Worm (Caenorhabditis elegans) whole organism, young adult: ENCODE results near the gene Y43F8B.13.

Source experiments
- D2030.7 ChIP-seq: fragments of 200-800 bp; sonication (Bioruptor generic); IDR thresholded peaks from 2 replicates; pipeline ENCODE4 v1.3.6; 2022; ENCODE audit warnings: missing genetic modification reagents, missing genetic modification characterization, missing compliant biosample characterization
- F39B2.1 ChIP-seq: fragments of 200-800 bp; sonication (Bioruptor generic); IDR thresholded peaks from 2 replicates; pipeline ENCODE4 v1.3.6; 2022; ENCODE audit warnings: missing genetic modification reagents, missing genetic modification characterization, missing compliant biosample characterization
- K12H6.12 ChIP-seq: fragments of 200-800 bp; sonication (Bioruptor generic); optimal IDR thresholded peaks from 2 replicates; lab custom pipeline; 2018; ENCODE audit warnings: mild to moderate bottlenecking, missing genetic modification characterization, missing compliant biosample characterization
- T26A5.8 ChIP-seq: sonication (generic microtip); optimal IDR thresholded peaks from 2 replicates; lab custom pipeline; 2016; ENCODE audit warnings: missing genetic modification characterization, missing compliant biosample characterization
- aptf-3 ChIP-seq: fragments of 200-800 bp; sonication (Bioruptor generic); IDR thresholded peaks from 2 replicates; pipeline ENCODE4 v1.3.6; 2022; ENCODE audit warnings: missing genetic modification characterization, missing compliant biosample characterization
- atf-7 ChIP-seq: sonication (generic microtip); optimal IDR thresholded peaks from 2 replicates; lab custom pipeline; 2017; ENCODE audit warnings: mild to moderate bottlenecking, missing genetic modification characterization, missing compliant biosample characterization
- athp-1 ChIP-seq: sonication (generic microtip); optimal IDR thresholded peaks from 2 replicates; lab custom pipeline; 2017; ENCODE audit warnings: mild to moderate bottlenecking, missing genetic modification characterization, missing compliant biosample characterization
- attf-3 ChIP-seq: fragments of 200-800 bp; sonication (Bioruptor generic); conservative IDR thresholded peaks from 2 replicates; pipeline ENCODE4 v1.3.6; 2022; ENCODE audit warnings: missing genetic modification reagents, missing genetic modification characterization, missing compliant biosample characterization
- cebp-1 ChIP-seq, 2 experiments: fragments of 200-800 bp in 1 of 2; sonication (Bioruptor generic) in 1 of 2; sonication (generic microtip) in 1 of 2; IDR thresholded peaks in 1 of 2; optimal IDR thresholded peaks in 1 of 2; 2 replicates each; pipeline versions ENCODE4 v1.3.6 to Lab custom; 2017 to 2022; ENCODE audit warnings: missing compliant biosample characterization in 2 of 2, missing genetic modification characterization in 2 of 2, mild to moderate bottlenecking in 1 of 2, missing genetic modification reagents in 1 of 2, moderate library complexity in 1 of 2
- ceh-91 ChIP-seq: fragments of 200-800 bp; sonication (Bioruptor generic); IDR thresholded peaks from 2 replicates; pipeline ENCODE4 v1.3.6; 2022; ENCODE audit warnings: missing genetic modification reagents, missing genetic modification characterization, missing compliant biosample characterization
- die-1 ChIP-seq: sonication (generic microtip); optimal IDR thresholded peaks from 2 replicates; lab custom pipeline; 2016; ENCODE audit warnings: missing genotype, mild to moderate bottlenecking, missing genetic modification characterization, missing compliant biosample characterization
- ekl-4 ChIP-seq: fragments of 200-800 bp; sonication (Bioruptor generic); IDR thresholded peaks from 2 replicates; pipeline ENCODE4 v1.3.6; 2022; ENCODE audit warnings: missing genetic modification reagents, missing genetic modification characterization, missing compliant biosample characterization
- gei-17 ChIP-seq: fragments of 200-800 bp; sonication (Bioruptor generic); optimal IDR thresholded peaks from 2 replicates; lab custom pipeline; 2018; ENCODE audit warnings: mild to moderate bottlenecking, missing genetic modification characterization, missing compliant biosample characterization
- him-1 ChIP-seq: sonication (generic microtip); optimal IDR thresholded peaks from 2 replicates; lab custom pipeline; 2016; ENCODE audit warnings: missing genotype, missing genetic modification reagents, missing genetic modification characterization, missing compliant biosample characterization
- lag-1 ChIP-seq: fragments of 200-800 bp; sonication (Bioruptor generic); IDR thresholded peaks from 2 replicates; pipeline ENCODE4 v1.3.6; 2022; ENCODE audit warnings: missing genetic modification reagents, missing genetic modification characterization, missing compliant biosample characterization
- let-526 ChIP-seq: fragments of 200-800 bp; sonication (Bioruptor generic); IDR thresholded peaks from 2 replicates; pipeline ENCODE4 v1.3.6; 2022; ENCODE audit warnings: missing genetic modification reagents, missing genetic modification characterization, missing compliant biosample characterization
- lin-54 ChIP-seq: fragments of 200-800 bp; sonication (Bioruptor generic); optimal IDR thresholded peaks from 2 replicates; lab custom pipeline; 2018; ENCODE audit warnings: mild to moderate bottlenecking, missing genetic modification characterization, missing compliant biosample characterization
- madf-3 ChIP-seq: fragments of 200-800 bp; sonication (Bioruptor generic); IDR thresholded peaks from 2 replicates; pipeline ENCODE4 v1.3.6; 2022; ENCODE audit warnings: missing genetic modification reagents, missing genetic modification characterization, missing compliant biosample characterization
- mxl-1 ChIP-seq: sonication (generic microtip); optimal IDR thresholded peaks from 2 replicates; lab custom pipeline; 2016; ENCODE audit warnings: missing genetic modification characterization, missing compliant biosample characterization
- nhr-120 ChIP-seq: fragments of 200-800 bp; sonication (Bioruptor generic); IDR thresholded peaks from 2 replicates; pipeline ENCODE4 v1.3.6; 2022; ENCODE audit warnings: missing genetic modification characterization, missing compliant biosample characterization
- pbrm-1 ChIP-seq: fragments of 200-800 bp; sonication (Bioruptor generic); IDR thresholded peaks from 2 replicates; pipeline ENCODE4 v1.3.6; 2022; ENCODE audit warnings: missing genetic modification reagents, missing genetic modification characterization, missing compliant biosample characterization
- pha-4 ChIP-seq: fragments of 150-350 bp; sonication (generic microtip); optimal IDR thresholded peaks from 2 replicates; lab custom pipeline; 2014; ENCODE audit warnings: missing biosample characterization, missing genetic modification reagents, missing genetic modification characterization
- rcor-1 ChIP-seq: fragments of 200-800 bp; sonication (Bioruptor generic); IDR thresholded peaks from 2 replicates; pipeline ENCODE4 v1.3.6; 2022; ENCODE audit warnings: missing genetic modification reagents, missing genetic modification characterization, missing compliant biosample characterization
- rec-8 ChIP-seq, 2 experiments: sonication (generic microtip); optimal IDR thresholded peaks; 2 replicates each; lab custom pipeline; 2016; ENCODE audit warnings: mild to moderate bottlenecking in 2 of 2, missing genetic modification characterization in 2 of 2, missing genetic modification reagents in 2 of 2, missing genotype in 2 of 2, missing biosample characterization in 1 of 2, missing compliant biosample characterization in 1 of 2, moderate library complexity in 1 of 2
- rpc-1 ChIP-seq, 2 experiments: fragments of 150-350 bp in 1 of 2; sonication (generic microtip) in 1 of 2; optimal IDR thresholded peaks; 2 replicates each; lab custom pipeline; 2014 to 2018; ENCODE audit warnings: missing biosample characterization in 1 of 2, missing genetic modification characterization in 1 of 2, missing genetic modification reagents in 1 of 2, missing genotype in 1 of 2
- somi-1 ChIP-seq: fragments of 200-800 bp; sonication (Bioruptor generic); optimal IDR thresholded peaks from 2 replicates; lab custom pipeline; 2018; ENCODE audit warnings: mild to moderate bottlenecking, missing genetic modification characterization, missing compliant biosample characterization
- unc-62 ChIP-seq: fragments of 150-350 bp; optimal IDR thresholded peaks from 2 replicates; lab custom pipeline; 2014; ENCODE audit warnings: missing biosample characterization, missing genetic modification reagents, missing genetic modification characterization
- zfh-2 ChIP-seq: fragments of 200-800 bp; sonication (Bioruptor generic); conservative IDR thresholded peaks from 2 replicates; pipeline ENCODE4 v1.3.6; 2022; ENCODE audit warnings: missing genetic modification reagents, missing genetic modification characterization, missing compliant biosample characterization
- ztf-18 ChIP-seq: sonication (generic microtip); optimal IDR thresholded peaks from 2 replicates; lab custom pipeline; 2016; ENCODE audit warnings: missing genotype, mild to moderate bottlenecking, missing genetic modification characterization, missing compliant biosample characterization
- ztf-3 ChIP-seq: fragments of 200-800 bp; sonication (Bioruptor generic); optimal IDR thresholded peaks from 2 replicates; lab custom pipeline; 2018; ENCODE audit warnings: mild to moderate bottlenecking, missing genetic modification characterization, missing compliant biosample characterization

Y43F8B.13 gene

DNA sequence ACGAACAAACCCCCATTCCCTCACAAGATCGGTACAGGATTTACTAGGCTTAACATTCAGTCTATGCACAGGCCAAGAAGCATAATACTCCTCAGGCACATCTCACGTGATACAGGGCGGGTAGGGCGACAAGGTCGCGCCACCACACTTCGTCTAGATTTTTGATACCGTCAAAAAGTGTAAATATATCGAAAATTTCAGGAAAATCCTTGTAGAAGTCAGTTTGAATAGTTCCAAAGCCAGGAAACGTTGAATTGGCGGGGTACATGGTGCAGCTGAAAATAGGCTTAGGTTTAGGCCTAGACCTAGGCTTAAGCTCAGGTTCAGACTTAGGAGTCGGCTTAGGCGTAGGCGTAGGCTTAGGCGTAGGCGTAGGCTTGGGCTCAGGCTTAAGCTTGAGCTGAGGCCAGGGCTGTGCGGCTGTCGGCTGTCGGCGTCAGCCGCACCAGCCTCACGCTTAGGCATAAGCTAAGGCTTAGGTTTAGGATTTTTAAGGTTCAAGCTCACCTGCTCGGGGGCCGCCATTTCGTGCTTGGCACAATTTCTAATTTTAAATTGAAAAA is 25.3 kb upstream of the Y43F8B.13 start (continued):
- TF ChIP-seq lin-54 (no peak), lag-1 (GFP tag; lab: Robert Waterston, UW) (no peak), zfh-2 (GFP tag; lab: Robert Waterston, UW) (no peak; the same call in 1 of the 2 replicates), rec-8 (tag; optimal IDR thresholded peaks at IDR 0.05; lab: Kevin White, UChicago) (no peak), gei-17 (GFP tag; lab: Kevin White, UChicago) (no peak), pbrm-1 (GFP tag; lab: Robert Waterston, UW) (no peak), athp-1 (tag; lab: Kevin White, UChicago) (peak; percentile 67), ekl-4 (GFP tag; lab: Robert Waterston, UW) (peak; percentile 46), atf-7 (tag; lab: Kevin White, UChicago) (no peak), D2030.7 (GFP tag; lab: Robert Waterston, UW) (no peak), T26A5.8 (no peak), somi-1 (no peak), K12H6.12 (tag; lab: Kevin White, UChicago) (no peak), ztf-18 (no peak), madf-3 (GFP tag; lab: Robert Waterston, UW) (0 out of 2 replicates have a peak, but pooled peaks have one; percentile 35), nhr-120 (GFP tag; lab: Robert Waterston, UW) (no peak), unc-62 (GFP tag; lab: Kevin White, UChicago) (no peak), aptf-3 (GFP tag; lab: Robert Waterston, UW) (0 out of 2 replicates have a peak, but pooled peaks have one; percentile 21), mxl-1 (tag; lab: Kevin White, UChicago) (no peak), ceh-91 (GFP tag; lab: Robert Waterston, UW) (no peak), ztf-3 (GFP tag; lab: Kevin White, UChicago) (peak; percentile 3), F39B2.1 (no peak)
- TF ChIP-seq, all 124 proteins: peak for 17

DNA sequence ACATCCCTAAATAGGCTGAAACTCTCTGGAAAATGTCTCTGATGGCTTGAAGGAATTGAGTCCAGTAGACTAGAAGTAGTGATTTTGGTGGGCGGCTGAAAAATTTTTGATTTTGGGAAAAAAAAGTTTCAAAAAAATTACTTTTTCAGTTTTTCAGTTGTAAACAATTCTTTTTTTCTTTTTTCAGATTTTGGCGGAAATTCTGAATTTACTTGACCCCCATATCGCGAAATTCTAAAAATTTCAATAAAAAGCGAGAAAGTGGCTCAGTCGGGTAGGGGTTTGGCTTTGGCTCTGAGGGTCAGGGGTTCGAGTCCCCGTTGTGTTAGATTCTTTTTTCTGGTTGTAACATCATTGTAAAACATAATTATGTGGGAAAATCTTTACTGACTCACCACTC is 24.7 kb upstream of the Y43F8B.13 start, which contains the start of gene srw-85:
Gene srw-85, minus strand, starts transcription at position 101 of the 400 bp plus-strand sequence.
- TF ChIP-seq rpc-1 (optimal IDR thresholded peaks at IDR 0.05; lab: Kevin White, UChicago), result no peak
- TF ChIP-seq rpc-1 (tag; optimal IDR thresholded peaks at IDR 0.05; lab: Kevin White, UChicago), result peak; percentile 16
- no peak for TF ChIP-seq die-1 (tag; lab: Kevin White, UChicago)

DNA sequence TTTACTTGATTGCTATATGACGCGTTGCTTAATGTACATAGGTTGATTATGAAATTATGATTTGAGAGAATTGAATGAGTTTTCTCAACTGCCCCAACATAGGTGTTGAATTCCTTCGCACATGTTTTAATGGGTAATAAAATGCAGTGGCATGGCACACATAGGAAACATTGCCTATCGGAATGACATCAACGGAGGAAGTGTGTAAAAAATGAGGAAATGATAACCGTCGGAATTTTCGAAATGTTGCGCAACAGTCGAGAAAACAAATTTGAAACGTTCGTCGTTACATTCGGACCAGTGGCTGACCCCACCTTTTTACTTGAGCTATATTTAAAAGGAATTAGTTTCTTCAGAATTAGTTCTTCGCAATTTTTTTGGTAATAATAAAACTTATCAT is 23.7 kb upstream of the Y43F8B.13 start:
- TF ChIP-seq cebp-1 (GFP tag; IDR thresholded peaks at IDR 0.05; lab: Robert Waterston, UW), result peak; percentile 53; the same call in 1 of the 2 replicates
- TF ChIP-seq cebp-1 (tag; optimal IDR thresholded peaks at IDR 0.05; lab: Kevin White, UChicago), result peak; percentile 57
- TF ChIP-seq die-1 (tag; lab: Kevin White, UChicago), result no peak
- TF ChIP-seq, all 124 proteins: peak for 1

DNA sequence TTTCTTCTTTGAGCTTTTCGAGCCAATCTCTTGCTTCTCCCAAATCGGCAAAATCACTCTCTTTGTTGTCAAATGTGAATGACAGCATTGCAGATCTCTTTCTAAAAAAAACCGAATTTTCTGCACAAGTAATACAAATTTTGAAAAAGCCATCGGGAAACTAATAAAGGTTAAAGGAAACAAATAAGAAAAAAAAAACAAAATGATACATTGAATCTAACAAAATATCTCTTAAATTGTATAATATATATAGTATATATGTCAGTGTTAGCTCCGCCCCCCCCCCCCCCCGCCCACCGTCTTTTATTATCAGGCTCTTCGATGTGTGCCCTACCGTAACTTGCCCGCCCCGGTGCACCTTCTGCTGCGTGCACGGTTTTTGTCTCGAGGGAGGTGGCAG is 22.8 kb upstream of the Y43F8B.13 start, which contains the start of gene C25F9.11:
Gene C25F9.11, minus strand, starts transcription at position 101 of the 400 bp plus-strand sequence.
- TF ChIP-seq rcor-1 (GFP tag; lab: Robert Waterston, UW), result no peak
- no peak for TF ChIP-seq him-1 (tag; lab: Kevin White, UChicago)
- TF ChIP-seq attf-3 (GFP tag; lab: Robert Waterston, UW), result no peak
- TF ChIP-seq ceh-91 (GFP tag; lab: Robert Waterston, UW), result no peak
- no peak for TF ChIP-seq let-526

ce11 chrV:19433806-19434437 is 21.8 kb upstream of the Y43F8B.13 start, which contains the start of gene C25F9.16:
Gene C25F9.16 (plus strand): TSS chrV:19434387.
- TF ChIP-seq cebp-1 (GFP tag; IDR thresholded peaks at IDR 0.05; lab: Robert Waterston, UW) (peak; percentile 61; the same call in 1 of the 2 replicates), cebp-1 (tag; optimal IDR thresholded peaks at IDR 0.05; lab: Kevin White, UChicago) (peak; percentile 72), pha-4 (tag; lab: Kevin White, UChicago) (no peak)
